Worm (Caenorhabditis elegans) whole organism, L1 larva: ENCODE data around the gene smoc-1.

Source experiments
- C16A3.4 ChIP-seq: fragments of 150-350 bp; optimal IDR thresholded peaks from 2 replicates; lab custom pipeline; 2014; ENCODE audit warnings: missing biosample characterization, missing genetic modification characterization
- F16B12.6 ChIP-seq: fragments of 150-350 bp; optimal IDR thresholded peaks from 2 replicates; lab custom pipeline; 2014; ENCODE audit warnings: missing biosample characterization, missing genetic modification characterization
- Y116A8C.19 ChIP-seq: sonication (generic microtip); optimal IDR thresholded peaks from 2 replicates; lab custom pipeline; 2016; ENCODE audit warnings: missing compliant biosample characterization, missing genetic modification characterization, borderline replicate concordance
- alr-1 ChIP-seq: fragments of 200-800 bp; sonication (Bioruptor generic); optimal IDR thresholded peaks from 2 replicates; lab custom pipeline; 2018; ENCODE audit warnings: borderline replicate concordance, mild to moderate bottlenecking, missing genetic modification characterization, missing compliant biosample characterization
- ceh-63 ChIP-seq: fragments of 200-800 bp; sonication (Bioruptor generic); optimal IDR thresholded peaks from 2 replicates; lab custom pipeline; 2018; ENCODE audit warnings: mild to moderate bottlenecking, missing genetic modification characterization, missing compliant biosample characterization
- ceh-8 ChIP-seq: fragments of 200-800 bp; sonication (Bioruptor generic); optimal IDR thresholded peaks from 2 replicates; lab custom pipeline; 2018; ENCODE audit warnings: mild to moderate bottlenecking, missing genetic modification characterization, moderate library complexity, missing compliant biosample characterization
- ceh-82 ChIP-seq, 3 experiments: fragments of 150-350 bp in 1 of 3; sonication (generic microtip) in 2 of 3; optimal IDR thresholded peaks; 2 replicates each; lab custom pipeline; 2014 to 2017; ENCODE audit warnings: missing biosample characterization in 3 of 3, missing genetic modification characterization in 3 of 3
- ceh-88 ChIP-seq: fragments of 200-800 bp; sonication (Bioruptor generic); IDR thresholded peaks from 2 replicates; pipeline ENCODE4 v1.3.6; 2022; ENCODE audit warnings: missing genetic modification characterization, missing compliant biosample characterization
- ceh-90 ChIP-seq: sonication (generic microtip); optimal IDR thresholded peaks from 2 replicates; lab custom pipeline; 2016; ENCODE audit warnings: missing genetic modification characterization, missing compliant biosample characterization
- ces-1 ChIP-seq: fragments of 150-350 bp; optimal IDR thresholded peaks from 2 replicates; lab custom pipeline; 2014; ENCODE audit warnings: missing biosample characterization, missing genetic modification reagents, missing genetic modification characterization
- dpl-1 ChIP-seq, 3 experiments: fragments of 150-350 bp in 2 of 3; sonication (generic microtip) in 1 of 3; optimal IDR thresholded peaks; 2 replicates each; lab custom pipeline; 2014 to 2017; ENCODE audit warnings: missing biosample characterization in 3 of 3, missing genetic modification characterization in 3 of 3, missing genetic modification reagents in 3 of 3
- dsc-1 ChIP-seq: sonication (generic microtip); optimal IDR thresholded peaks from 2 replicates; lab custom pipeline; 2016; ENCODE audit warnings: mild to moderate bottlenecking, missing genetic modification characterization, missing compliant biosample characterization
- efl-1 ChIP-seq, 4 experiments: fragments of 150-350 bp; optimal IDR thresholded peaks in 3 of 4; peaks in 1 of 4; 1 replicate in 1 of 4; 2 replicates in 3 of 4; lab custom pipeline; 2014; ENCODE audit warnings: missing biosample characterization in 2 of 4, missing genetic modification characterization in 2 of 4, missing genetic modification reagents in 2 of 4
- efl-3 ChIP-seq: fragments of 200-800 bp; sonication (Bioruptor generic); optimal IDR thresholded peaks from 2 replicates; lab custom pipeline; 2018; ENCODE audit warnings: mild to moderate bottlenecking, missing genetic modification characterization, missing compliant biosample characterization
- egl-13 ChIP-seq: sonication (generic microtip); optimal IDR thresholded peaks from 2 replicates; lab custom pipeline; 2016; ENCODE audit warnings: missing genotype, missing genetic modification reagents, missing genetic modification characterization, missing compliant biosample characterization
- elt-3 ChIP-seq, 6 experiments: fragments of 150-350 bp in 1 of 6; sonication (generic microtip); optimal IDR thresholded peaks; 2 replicates each; lab custom pipeline; 2017 to 2018; ENCODE audit warnings: missing biosample characterization in 6 of 6, missing genetic modification characterization in 6 of 6, inconsistent platforms in 1 of 6
- fkh-10 ChIP-seq: sonication (generic microtip); optimal IDR thresholded peaks from 2 replicates; lab custom pipeline; 2017; ENCODE audit warnings: missing biosample characterization, missing genetic modification reagents, missing genetic modification characterization
- fkh-4 ChIP-seq: sonication (generic microtip); optimal IDR thresholded peaks from 2 replicates; lab custom pipeline; 2016; ENCODE audit warnings: missing compliant biosample characterization, missing genetic modification characterization, borderline replicate concordance
- fkh-8 ChIP-seq: sonication (generic microtip); optimal IDR thresholded peaks from 2 replicates; lab custom pipeline; 2016; ENCODE audit warnings: mild to moderate bottlenecking, missing genetic modification characterization, missing compliant biosample characterization
- grh-1 ChIP-seq: fragments of 200-800 bp; sonication (Bioruptor generic); IDR thresholded peaks from 2 replicates; pipeline ENCODE4 v1.3.6; 2022; ENCODE audit warnings: missing genetic modification reagents, missing genetic modification characterization, missing compliant biosample characterization
- hlh-17 ChIP-seq: fragments of 200-800 bp; sonication (Bioruptor generic); optimal IDR thresholded peaks from 2 replicates; lab custom pipeline; 2018; ENCODE audit warnings: missing genetic modification characterization, mild to moderate bottlenecking, missing compliant biosample characterization, moderate library complexity, borderline replicate concordance
- hlh-4 ChIP-seq: sonication (generic microtip); optimal IDR thresholded peaks from 2 replicates; lab custom pipeline; 2016; ENCODE audit warnings: mild to moderate bottlenecking, missing genetic modification characterization, missing compliant biosample characterization
- irx-1 ChIP-seq: sonication (generic microtip); optimal IDR thresholded peaks from 2 replicates; lab custom pipeline; 2016; ENCODE audit warnings: missing genetic modification characterization, missing compliant biosample characterization
- isw-1 ChIP-seq: fragments of 200-800 bp; sonication (Bioruptor generic); IDR thresholded peaks from 2 replicates; pipeline ENCODE4 v1.3.6; 2022; ENCODE audit warnings: missing genetic modification characterization, missing compliant biosample characterization
- lin-35 ChIP-seq, 2 experiments: fragments of 150-350 bp; optimal IDR thresholded peaks; 2 replicates each; lab custom pipeline; 2014; ENCODE audit warnings: missing biosample characterization in 2 of 2, missing genetic modification characterization in 2 of 2, missing genetic modification reagents in 2 of 2
- lin-39 ChIP-seq: fragments of 150-350 bp; optimal IDR thresholded peaks from 2 replicates; lab custom pipeline; 2014; ENCODE audit warnings: missing biosample characterization, missing genetic modification reagents, missing genetic modification characterization
- lir-3 ChIP-seq: sonication (generic microtip); optimal IDR thresholded peaks from 2 replicates; lab custom pipeline; 2016; ENCODE audit warnings: mild to moderate bottlenecking, missing genetic modification characterization, moderate library complexity, missing compliant biosample characterization; ENCODE audit not compliant: poor library complexity
- lsy-2 ChIP-seq, 2 experiments: fragments of 150-350 bp; optimal IDR thresholded peaks; 2 replicates each; lab custom pipeline; 2014; ENCODE audit warnings: missing biosample characterization in 2 of 2, missing genetic modification characterization in 2 of 2
- mdl-1 ChIP-seq, 2 experiments: fragments of 150-350 bp; optimal IDR thresholded peaks; 2 replicates each; lab custom pipeline; 2014 to 2017; ENCODE audit warnings: missing biosample characterization in 2 of 2, missing genetic modification characterization in 2 of 2, inconsistent platforms in 1 of 2
- mep-1 ChIP-seq: fragments of 150-350 bp; optimal IDR thresholded peaks from 2 replicates; lab custom pipeline; 2014; ENCODE audit warnings: missing biosample characterization, missing genetic modification characterization
- nhr-11 ChIP-seq: fragments of 150-350 bp; optimal IDR thresholded peaks from 2 replicates; lab custom pipeline; 2014; ENCODE audit warnings: missing biosample characterization, missing genetic modification characterization
- nhr-20 ChIP-seq: sonication (generic microtip); optimal IDR thresholded peaks from 2 replicates; lab custom pipeline; 2016; ENCODE audit warnings: mild to moderate bottlenecking, missing genetic modification characterization, missing compliant biosample characterization
- nhr-71 ChIP-seq: sonication (generic microtip); optimal IDR thresholded peaks from 2 replicates; lab custom pipeline; 2016; ENCODE audit warnings: mild to moderate bottlenecking, missing genetic modification characterization, moderate library complexity, missing compliant biosample characterization
- nhr-76 ChIP-seq: sonication (generic microtip); optimal IDR thresholded peaks from 2 replicates; lab custom pipeline; 2017; ENCODE audit warnings: missing biosample characterization, missing genetic modification characterization
- nhr-77 ChIP-seq: fragments of 150-350 bp; optimal IDR thresholded peaks from 2 replicates; lab custom pipeline; 2014; ENCODE audit warnings: missing biosample characterization, missing genetic modification characterization
- nhr-90 ChIP-seq: sonication (generic microtip); optimal IDR thresholded peaks from 2 replicates; lab custom pipeline; 2016; ENCODE audit warnings: mild to moderate bottlenecking, missing genetic modification characterization, missing compliant biosample characterization; ENCODE audit not compliant: poor library complexity
- pax-3 ChIP-seq: fragments of 200-800 bp; sonication (Bioruptor generic); optimal IDR thresholded peaks from 2 replicates; lab custom pipeline; 2018; ENCODE audit warnings: mild to moderate bottlenecking, missing genetic modification characterization, moderate library complexity, missing compliant biosample characterization
- rnt-1 ChIP-seq: sonication (generic microtip); optimal IDR thresholded peaks from 2 replicates; lab custom pipeline; 2016; ENCODE audit warnings: mild to moderate bottlenecking, missing genetic modification characterization, moderate library complexity, missing compliant biosample characterization
- snu-23 ChIP-seq: sonication (generic microtip); optimal IDR thresholded peaks from 2 replicates; lab custom pipeline; 2016; ENCODE audit warnings: missing genetic modification characterization, missing compliant biosample characterization
- sox-4 ChIP-seq: sonication (generic microtip); optimal IDR thresholded peaks from 2 replicates; lab custom pipeline; 2016; ENCODE audit warnings: missing genetic modification characterization, missing compliant biosample characterization
- sup-37 ChIP-seq: fragments of 200-800 bp; sonication (Bioruptor generic); optimal IDR thresholded peaks from 2 replicates; lab custom pipeline; 2018; ENCODE audit warnings: mild to moderate bottlenecking, missing genetic modification characterization, missing compliant biosample characterization
- tbx-2 ChIP-seq: sonication (generic microtip); optimal IDR thresholded peaks from 2 replicates; lab custom pipeline; 2016; ENCODE audit warnings: missing genetic modification characterization, missing compliant biosample characterization
- unc-130 ChIP-seq: fragments of 150-350 bp; optimal IDR thresholded peaks from 2 replicates; lab custom pipeline; 2017; ENCODE audit warnings: missing biosample characterization, missing genetic modification characterization, inconsistent platforms
- unc-62 ChIP-seq: fragments of 150-350 bp; optimal IDR thresholded peaks from 2 replicates; lab custom pipeline; 2014; ENCODE audit warnings: missing biosample characterization, missing genetic modification reagents, missing genetic modification characterization
- unc-98 ChIP-seq: fragments of 200-800 bp; sonication (Bioruptor generic); IDR thresholded peaks from 2 replicates; pipeline ENCODE4 v1.3.6; 2022; ENCODE audit warnings: missing genetic modification characterization, missing compliant biosample characterization
- vab-15 ChIP-seq: sonication (generic microtip); optimal IDR thresholded peaks from 2 replicates; lab custom pipeline; 2017; ENCODE audit warnings: missing genotype, mild to moderate bottlenecking, missing genetic modification characterization, missing compliant biosample characterization
- xbp-1 ChIP-seq: sonication (generic microtip); optimal IDR thresholded peaks from 2 replicates; lab custom pipeline; 2016; ENCODE audit warnings: missing genetic modification characterization, missing compliant biosample characterization

The smoc-1 gene

ce11 chrV:11802508-11802907 lies 45.0 kb downstream of the smoc-1 start (continued):
- TF ChIP-seq fkh-8 (tag; lab: Kevin White, UChicago) (no peak), mdl-1 (tag; optimal IDR thresholded peaks at IDR 0.05; lab: Kevin White, UChicago) (peak; percentile 23 to 98), nhr-71 (tag; lab: Kevin White, UChicago) (peak; percentile 91), lin-35 (GFP tag; optimal IDR thresholded peaks at IDR 0.05; lab: Kevin White, UChicago) (peak in 1 of 2 experiments; percentile 69), fkh-4 (tag; lab: Kevin White, UChicago) (no peak), dpl-1 (GFP tag; optimal IDR thresholded peaks at IDR 0.05; lab: Kevin White, UChicago) (peak in 1 of 3 experiments; percentile 22), lsy-2 (tag; optimal IDR thresholded peaks at IDR 0.05; lab: Kevin White, UChicago) (peak; percentile 30 to 61), nhr-76 (tag; lab: Kevin White, UChicago) (no peak), lin-39 (tag; lab: Kevin White, UChicago) (no peak), unc-130 (tag; lab: Kevin White, UChicago) (peak; percentile 86)
- TF ChIP-seq, all 84 proteins: peak for 27

ce11 chrV:11803518-11803994 lies 46.1 kb downstream of the smoc-1 start:
- no peak for TF ChIP-seq hlh-4 (tag; lab: Kevin White, UChicago)
- peak in 1 of 2 experiments; percentile 50 for TF ChIP-seq lin-35 (GFP tag; optimal IDR thresholded peaks at IDR 0.05; lab: Kevin White, UChicago)
- no peak for TF ChIP-seq isw-1 (GFP tag; lab: Robert Waterston, UW)
- TF ChIP-seq xbp-1 (tag; lab: Kevin White, UChicago): no peak
- no peak for TF ChIP-seq lir-3 (tag; lab: Kevin White, UChicago)
- peak; percentile 85 for TF ChIP-seq nhr-71 (tag; lab: Kevin White, UChicago)
- TF ChIP-seq C16A3.4 (tag; lab: Kevin White, UChicago): no peak
- TF ChIP-seq vab-15 (tag; lab: Kevin White, UChicago): no peak
- no peak for TF ChIP-seq Y116A8C.19 (tag; lab: Kevin White, UChicago)
- no peak for TF ChIP-seq ces-1 (GFP tag; lab: Kevin White, UChicago)
- TF ChIP-seq elt-3 (tag; optimal IDR thresholded peaks at IDR 0.05; lab: Kevin White, UChicago): peak in 4 of 6 experiments; percentile 24 to 33 (median 26)
- no peak for TF ChIP-seq F16B12.6 (tag; lab: Kevin White, UChicago)
- no peak for TF ChIP-seq sup-37 (GFP tag; lab: Kevin White, UChicago)
- TF ChIP-seq pax-3 (tag; lab: Kevin White, UChicago): no peak
- TF ChIP-seq lin-39 (tag; lab: Kevin White, UChicago): no peak
- TF ChIP-seq unc-62 (GFP tag; lab: Kevin White, UChicago): no peak
- TF ChIP-seq ceh-90 (tag; lab: Kevin White, UChicago): no peak
- no peak for TF ChIP-seq ceh-63 (GFP tag; lab: Kevin White, UChicago)
- no peak for TF ChIP-seq hlh-17
- no peak for TF ChIP-seq dpl-1 (GFP tag; optimal IDR thresholded peaks at IDR 0.05; lab: Kevin White, UChicago)
- peak in 1 of 2 experiments; percentile 2 for TF ChIP-seq lsy-2 (tag; optimal IDR thresholded peaks at IDR 0.05; lab: Kevin White, UChicago)
- no peak for TF ChIP-seq ceh-82 (tag; optimal IDR thresholded peaks at IDR 0.05; lab: Kevin White, UChicago)
- no peak for TF ChIP-seq nhr-76 (tag; lab: Kevin White, UChicago)
- peak; percentile 40 for TF ChIP-seq snu-23 (GFP tag; lab: Kevin White, UChicago)
- TF ChIP-seq nhr-90 (tag; lab: Kevin White, UChicago): peak; percentile 32
- TF ChIP-seq alr-1 (tag; lab: Kevin White, UChicago): no peak
- TF ChIP-seq efl-3 (GFP tag; lab: Kevin White, UChicago): no peak
- 0 out of 2 replicates have a peak, but pooled peaks have one; percentile 24 for TF ChIP-seq grh-1 (GFP tag; lab: Robert Waterston, UW)
- TF ChIP-seq nhr-77 (tag; lab: Kevin White, UChicago): no peak
- TF ChIP-seq mep-1 (tag; lab: Kevin White, UChicago): no peak
- no peak for TF ChIP-seq efl-1 (optimal IDR thresholded peaks at IDR 0.05; lab: Kevin White, UChicago)
- peak in 1 of 2 experiments; percentile 79 for TF ChIP-seq efl-1 (GFP tag; optimal IDR thresholded peaks at IDR 0.05 in 1 of 2; lab: Kevin White, UChicago)
- TF ChIP-seq egl-13 (tag; lab: Kevin White, UChicago): no peak
- no peak for TF ChIP-seq fkh-10
- no peak for TF ChIP-seq irx-1 (tag; lab: Kevin White, UChicago)
- no peak for TF ChIP-seq sox-4 (tag; lab: Kevin White, UChicago)
- TF ChIP-seq dsc-1 (tag; lab: Kevin White, UChicago): no peak
- TF ChIP-seq rnt-1 (tag; lab: Kevin White, UChicago): no peak
- TF ChIP-seq nhr-20 (tag; lab: Kevin White, UChicago): peak; percentile 86
- TF ChIP-seq tbx-2 (tag; lab: Kevin White, UChicago): peak; percentile 29
- TF ChIP-seq ceh-88 (GFP tag; lab: Robert Waterston, UW): no peak
- no peak for TF ChIP-seq unc-98 (GFP tag; lab: Robert Waterston, UW)
- TF ChIP-seq nhr-11 (tag; lab: Kevin White, UChicago): no peak
- peak; percentile 44 for TF ChIP-seq ceh-8 (GFP tag; lab: Kevin White, UChicago)
